Fruit fly (Drosophila melanogaster): ENCODE data around the gene Sap47.

Gene Sap47

dm6 chr3R:16004691-16005474 lies 70.0 kb downstream of the Sap47 start (continued):
- peak in 1 of 2 experiments; percentile 6 for TF ChIP-seq ss (GFP tag; optimal IDR thresholded peaks at IDR 0.05)
- TF ChIP-seq Gug (GFP tag; IDR thresholded peaks at IDR 0.05), result no peak
- TF ChIP-seq Eip75B (GFP tag; optimal IDR thresholded peaks at IDR 0.05), result no peak
- no peak for TF ChIP-seq dsx (GFP tag; optimal IDR thresholded peaks at IDR 0.05; ENCODE audit: poor library complexity, severe bottlenecking)
- no peak for TF ChIP-seq CG6808 (GFP tag; optimal IDR thresholded peaks at IDR 0.05)
- TF ChIP-seq Sox14 (GFP tag; optimal IDR thresholded peaks at IDR 0.05), result no peak
- no peak for TF ChIP-seq topi (GFP tag; optimal IDR thresholded peaks at IDR 0.05)
- TF ChIP-seq CG32006 (GFP tag; optimal IDR thresholded peaks at IDR 0.05), result no peak
- TF ChIP-seq Met (GFP tag; optimal IDR thresholded peaks at IDR 0.05), result peak; percentile 9
- TF ChIP-seq Lpt (GFP tag; optimal IDR thresholded peaks at IDR 0.05), result no peak
- no peak for TF ChIP-seq Blimp-1 (GFP tag; optimal IDR thresholded peaks at IDR 0.05)
- TF ChIP-seq esn (GFP tag; optimal IDR thresholded peaks at IDR 0.05), result no peak
- TF ChIP-seq Hr39 (GFP tag; optimal IDR thresholded peaks at IDR 0.05), result no peak
- no peak for TF ChIP-seq CG6276 (GFP tag; optimal IDR thresholded peaks at IDR 0.05)
- TF ChIP-seq fd59A (GFP tag; optimal IDR thresholded peaks at IDR 0.05), result no peak
- no peak for TF ChIP-seq Ets21C (GFP tag; optimal IDR thresholded peaks at IDR 0.05)
- TF ChIP-seq CG6163 (GFP tag; IDR thresholded peaks at IDR 0.05), result peak; percentile 22; the same call in 1 of the 3 replicates
- TF ChIP-seq Eip93F (GFP tag; optimal IDR thresholded peaks at IDR 0.05), result peak; percentile 61
- 0 out of 2 replicates have a peak, but pooled peaks have one; percentile 14 for TF ChIP-seq CG15336 (GFP tag; IDR thresholded peaks at IDR 0.05)
- no peak for TF ChIP-seq spab (GFP tag; optimal IDR thresholded peaks at IDR 0.05)
- TF ChIP-seq acj6 (GFP tag; optimal IDR thresholded peaks at IDR 0.05), result no peak
- no peak for TF ChIP-seq CG1621 (tag; optimal IDR thresholded peaks at IDR 0.05)
- no peak for TF ChIP-seq fd85E (GFP tag; optimal IDR thresholded peaks at IDR 0.05)
- TF ChIP-seq CG6854 (GFP tag; optimal IDR thresholded peaks at IDR 0.05), result no peak
- no peak for TF ChIP-seq CG8319 (GFP tag; optimal IDR thresholded peaks at IDR 0.05)
- peak; percentile 90 for TF ChIP-seq fkh (GFP tag; optimal IDR thresholded peaks at IDR 0.05)
- no peak for TF ChIP-seq CG34406 (GFP tag; optimal IDR thresholded peaks at IDR 0.05)
- TF ChIP-seq eg (GFP tag; IDR thresholded peaks at IDR 0.05), result 0 out of 3 replicates have a peak, but pooled peaks have one; percentile 6
- TF ChIP-seq CG8632 (GFP tag; optimal IDR thresholded peaks at IDR 0.05), result no peak
- no peak for TF ChIP-seq Hr4 (GFP tag; optimal IDR thresholded peaks at IDR 0.05)
- no peak for TF ChIP-seq CG10669 (GFP tag; optimal IDR thresholded peaks at IDR 0.05)
- TF ChIP-seq CG7368 (GFP tag; optimal IDR thresholded peaks at IDR 0.05), result no peak

dm6 chr3R:16005943-16006342 lies 71.0 kb downstream of the Sap47 start:
- no peak for TF ChIP-seq CG15336 (GFP tag; IDR thresholded peaks at IDR 0.05)
- TF ChIP-seq fkh (GFP tag; optimal IDR thresholded peaks at IDR 0.05), result peak; percentile 81
- TF ChIP-seq acj6 (GFP tag; optimal IDR thresholded peaks at IDR 0.05), result no peak
- no peak for TF ChIP-seq CG11294 (GFP tag; IDR thresholded peaks at IDR 0.05)
- TF ChIP-seq dsx (GFP tag; optimal IDR thresholded peaks at IDR 0.05; ENCODE audit: poor library complexity, severe bottlenecking), result no peak

- TF ChIP-seq CG16779 (tag; optimal IDR thresholded peaks at IDR 0.05) (no peak), fkh (GFP tag; optimal IDR thresholded peaks at IDR 0.05) (peak; percentile 91), CG6854 (GFP tag; optimal IDR thresholded peaks at IDR 0.05) (no peak), svp (GFP tag) (peak; percentile 63), Eip78C (GFP tag) (peak; percentile 7)
Measured at dm6 chr3R:16006806-16007556, 72.1 kb downstream of the Sap47 start.

Data from whole organism, prepupa.